Worm (Caenorhabditis elegans) whole organism, L4 larva: ENCODE data around the gene sre-51.
A peak's percentile ranks its signal among the peaks of the same experiment; 100 is the strongest.

Experiments
- D1046.2 ChIP-seq: fragments of 200-800 bp; sonication (Bioruptor generic); IDR thresholded peaks from 2 replicates; pipeline ENCODE4 v1.3.6; 2022; ENCODE audit warnings: missing genetic modification characterization, missing compliant biosample characterization
- F26F4.8 ChIP-seq: fragments of 200-800 bp; sonication (Bioruptor generic); conservative IDR thresholded peaks from 2 replicates; pipeline ENCODE4 v1.3.6; 2022; ENCODE audit warnings: missing genetic modification characterization, missing compliant biosample characterization
- F37D6.2 ChIP-seq: sonication (generic microtip); optimal IDR thresholded peaks from 2 replicates; lab custom pipeline; 2016; ENCODE audit warnings: mild to moderate bottlenecking, missing genetic modification characterization, missing compliant biosample characterization
- F44E2.7 ChIP-seq: fragments of 200-800 bp; sonication (Bioruptor generic); IDR thresholded peaks from 2 replicates; pipeline ENCODE4 v2.1.2; 2022; ENCODE audit warnings: missing genetic modification characterization, missing compliant biosample characterization
- R02D3.7 ChIP-seq: fragments of 150-350 bp; sonication (generic microtip); optimal IDR thresholded peaks from 3 replicates; lab custom pipeline; 2014; ENCODE audit warnings: missing biosample characterization, missing genetic modification characterization
- T20F7.1 ChIP-seq: fragments of 200-800 bp; sonication (Bioruptor generic); optimal IDR thresholded peaks from 2 replicates; lab custom pipeline; 2018; ENCODE audit warnings: mild to moderate bottlenecking, missing genetic modification characterization, missing compliant biosample characterization
- T26A8.4 ChIP-seq: fragments of 200-800 bp; sonication (Bioruptor generic); IDR thresholded peaks from 2 replicates; pipeline ENCODE4 v1.3.6; 2022; ENCODE audit warnings: missing genetic modification characterization, missing compliant biosample characterization
- aly-2 ChIP-seq: sonication (generic microtip); optimal IDR thresholded peaks from 2 replicates; lab custom pipeline; 2018; ENCODE audit warnings: missing biosample characterization, missing genetic modification characterization
- arid-1 ChIP-seq: fragments of 200-800 bp; sonication (Bioruptor generic); conservative IDR thresholded peaks from 2 replicates; pipeline ENCODE4 v1.3.6; 2022; ENCODE audit warnings: missing genetic modification reagents, missing genetic modification characterization, missing compliant biosample characterization
- ceh-44 ChIP-seq: fragments of 200-800 bp; sonication (Bioruptor generic); IDR thresholded peaks from 2 replicates; pipeline ENCODE4 v1.3.6; 2022; ENCODE audit warnings: missing genetic modification reagents, missing genetic modification characterization, missing compliant biosample characterization
- ceh-82 ChIP-seq: sonication (generic microtip); optimal IDR thresholded peaks from 2 replicates; lab custom pipeline; 2017; ENCODE audit warnings: missing biosample characterization, missing genetic modification characterization
- daf-16 ChIP-seq, 3 experiments: sonication (generic microtip); optimal IDR thresholded peaks; 2 replicates each; lab custom pipeline; 2016 to 2017; ENCODE audit warnings: missing genetic modification characterization in 3 of 3, missing genetic modification reagents in 3 of 3, mild to moderate bottlenecking in 2 of 3, missing compliant biosample characterization in 2 of 3, missing biosample characterization in 1 of 3, moderate library complexity in 1 of 3
- dmd-6 ChIP-seq: fragments of 200-800 bp; sonication (Bioruptor generic); IDR thresholded peaks from 2 replicates; pipeline ENCODE4 v1.3.6; 2022; ENCODE audit warnings: missing genetic modification reagents, missing genetic modification characterization, missing compliant biosample characterization
- duxl-1 ChIP-seq: sonication (generic microtip); optimal IDR thresholded peaks from 2 replicates; lab custom pipeline; 2016; ENCODE audit warnings: mild to moderate bottlenecking, missing genetic modification characterization, moderate library complexity, missing compliant biosample characterization; ENCODE audit not compliant: poor library complexity
- dve-1 ChIP-seq: sonication (generic microtip); optimal IDR thresholded peaks from 2 replicates; lab custom pipeline; 2017; ENCODE audit warnings: antibody characterized with exemption, mild to moderate bottlenecking, missing genetic modification characterization, missing compliant biosample characterization; ENCODE audit not compliant: insufficient read depth
- hif-1 ChIP-seq, 2 experiments: sonication (generic microtip); optimal IDR thresholded peaks; 2 replicates each; lab custom pipeline; 2016 to 2017; ENCODE audit warnings: missing compliant biosample characterization in 2 of 2, missing genetic modification characterization in 2 of 2, missing genetic modification reagents in 2 of 2, missing genotype in 2 of 2, mild to moderate bottlenecking in 1 of 2
- hlh-11 ChIP-seq: fragments of 200-800 bp; sonication (Bioruptor generic); optimal IDR thresholded peaks from 2 replicates; lab custom pipeline; 2018; ENCODE audit warnings: mild to moderate bottlenecking, missing genetic modification characterization, missing compliant biosample characterization
- hlh-30 ChIP-seq: sonication (generic microtip); optimal IDR thresholded peaks from 2 replicates; lab custom pipeline; 2017; ENCODE audit warnings: antibody characterized with exemption, mild to moderate bottlenecking, missing genetic modification characterization, missing compliant biosample characterization; ENCODE audit not compliant: insufficient read depth
- lin-13 ChIP-seq: fragments of 150-350 bp; optimal IDR thresholded peaks from 2 replicates; lab custom pipeline; 2014; ENCODE audit warnings: missing biosample characterization, missing genetic modification reagents, missing genetic modification characterization
- lin-15B ChIP-seq: fragments of 150-350 bp; sonication (generic microtip); optimal IDR thresholded peaks from 3 replicates; lab custom pipeline; 2014; ENCODE audit warnings: missing biosample characterization, missing genetic modification characterization
- madf-9 ChIP-seq: fragments of 200-800 bp; sonication (Bioruptor generic); conservative IDR thresholded peaks from 2 replicates; pipeline ENCODE4 v1.3.6; 2022; ENCODE audit warnings: missing genetic modification reagents, missing genetic modification characterization, missing compliant biosample characterization
- mdl-1 ChIP-seq, 2 experiments: fragments of 150-350 bp in 1 of 2; sonication (generic microtip) in 1 of 2; optimal IDR thresholded peaks; 2 replicates each; lab custom pipeline; 2014 to 2017; ENCODE audit warnings: missing biosample characterization in 2 of 2, missing genetic modification characterization in 2 of 2
- mes-2 ChIP-seq: sonication (generic microtip); optimal IDR thresholded peaks from 2 replicates; lab custom pipeline; 2016; ENCODE audit warnings: missing genotype, mild to moderate bottlenecking, missing genetic modification characterization, missing compliant biosample characterization; ENCODE audit not compliant: poor library complexity, severe bottlenecking
- mxl-2 ChIP-seq: fragments of 200-800 bp; sonication (Bioruptor generic); conservative IDR thresholded peaks from 2 replicates; pipeline ENCODE4 v1.3.6; 2022; ENCODE audit warnings: missing genetic modification reagents, missing genetic modification characterization, missing compliant biosample characterization
- nhr-10 ChIP-seq: fragments of 150-350 bp; optimal IDR thresholded peaks from 2 replicates; lab custom pipeline; 2014; ENCODE audit warnings: missing biosample characterization, missing genetic modification characterization
- nhr-102 ChIP-seq: sonication (generic microtip); optimal IDR thresholded peaks from 2 replicates; lab custom pipeline; 2016; ENCODE audit warnings: mild to moderate bottlenecking, missing genetic modification characterization, moderate library complexity, missing compliant biosample characterization
- nhr-111 ChIP-seq: fragments of 200-800 bp; sonication (Bioruptor generic); optimal IDR thresholded peaks from 2 replicates; lab custom pipeline; 2018; ENCODE audit warnings: mild to moderate bottlenecking, missing genetic modification characterization, missing compliant biosample characterization
- nhr-28 ChIP-seq: fragments of 150-350 bp; optimal IDR thresholded peaks from 2 replicates; lab custom pipeline; 2014; ENCODE audit warnings: missing biosample characterization, missing genetic modification characterization
- php-3 ChIP-seq: fragments of 200-800 bp; sonication (Bioruptor generic); IDR thresholded peaks from 2 replicates; pipeline ENCODE4 v1.3.6; 2022; ENCODE audit warnings: missing genetic modification reagents, missing genetic modification characterization, missing compliant biosample characterization
- set-16 ChIP-seq: fragments of 200-800 bp; sonication (Bioruptor generic); IDR thresholded peaks from 2 replicates; pipeline ENCODE4 v1.3.6; 2022; ENCODE audit warnings: missing genetic modification reagents, missing genetic modification characterization, missing compliant biosample characterization
- tra-1 ChIP-seq: fragments of 200-800 bp; sonication (Bioruptor generic); IDR thresholded peaks from 2 replicates; pipeline ENCODE4 v1.3.6; 2022; ENCODE audit warnings: missing genetic modification reagents, missing genetic modification characterization, missing compliant biosample characterization
- unc-130 ChIP-seq: sonication (generic microtip); optimal IDR thresholded peaks from 2 replicates; lab custom pipeline; 2016; ENCODE audit warnings: missing genetic modification reagents, missing genetic modification characterization, missing compliant biosample characterization
- unc-62 ChIP-seq, 3 experiments: fragments of 150-350 bp in 1 of 3; sonication (generic microtip); optimal IDR thresholded peaks in 2 of 3; peaks in 1 of 3; 1 replicate in 1 of 3; 2 replicates in 2 of 3; lab custom pipeline; 2014 to 2017; ENCODE audit warnings: missing biosample characterization in 3 of 3, missing genetic modification characterization in 3 of 3, missing genetic modification reagents in 3 of 3, missing genotype in 1 of 3
- zag-1 ChIP-seq: fragments of 150-350 bp; optimal IDR thresholded peaks from 2 replicates; lab custom pipeline; 2014; ENCODE audit warnings: missing biosample characterization, missing genetic modification characterization
- zfp-3 ChIP-seq: fragments of 200-800 bp; sonication (Bioruptor generic); conservative IDR thresholded peaks from 2 replicates; pipeline ENCODE4 v1.3.6; 2022; ENCODE audit warnings: missing genetic modification reagents, missing genetic modification characterization, missing compliant biosample characterization
- zip-11 ChIP-seq: fragments of 200-800 bp; sonication (Bioruptor generic); IDR thresholded peaks from 2 replicates; pipeline ENCODE4 v1.3.6; 2022; ENCODE audit warnings: missing genetic modification characterization, missing compliant biosample characterization
- ztf-11 ChIP-seq: fragments of 150-350 bp; optimal IDR thresholded peaks from 2 replicates; lab custom pipeline; 2014; ENCODE audit warnings: missing biosample characterization, missing genetic modification characterization

sre-51 gene

DNA sequence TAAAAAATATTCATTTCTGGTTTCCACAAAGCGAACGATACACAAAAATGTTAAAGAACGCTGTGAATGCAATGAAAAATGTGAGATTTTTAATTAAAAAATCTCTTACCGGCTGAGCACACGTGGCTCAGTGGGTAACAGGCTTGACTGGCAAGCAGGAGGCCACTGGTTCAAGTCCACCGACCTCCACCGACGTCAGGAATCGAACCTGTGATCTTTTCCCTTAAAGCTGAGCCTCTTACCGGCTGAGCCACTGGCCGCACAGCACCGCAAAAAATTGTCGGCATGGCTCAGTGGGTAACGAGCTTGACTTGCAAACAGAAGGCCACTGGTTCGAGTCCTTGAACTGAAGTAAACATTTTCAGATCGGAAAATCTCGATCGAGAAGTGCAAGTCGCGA is 33.1 kb downstream of the sre-51 start, which contains the start of gene C44C11.6 (continued):
- TF ChIP-seq dmd-6 (0 out of 2 replicates have a peak, but pooled peaks have one; percentile 14), zfp-3 (GFP tag; lab: Robert Waterston, UW) (0 out of 2 replicates have a peak, but pooled peaks have one; percentile 26), nhr-102 (tag; lab: Kevin White, UChicago) (peak; percentile 19), duxl-1 (tag; lab: Kevin White, UChicago) (peak; percentile 13), madf-9 (GFP tag; lab: Robert Waterston, UW) (no peak), zag-1 (tag; lab: Kevin White, UChicago) (no peak), nhr-111 (peak; percentile 24), unc-62 (GFP tag; optimal IDR thresholded peaks at IDR 0.05 in 1 of 2; lab: Kevin White, UChicago) (no peak), unc-62 (tag; optimal IDR thresholded peaks at IDR 0.05; lab: Kevin White, UChicago) (no peak), hif-1 (tag; optimal IDR thresholded peaks at IDR 0.05; lab: Kevin White, UChicago) (no peak), dve-1 (tag; lab: Kevin White, UChicago) (peak; percentile 13), nhr-10 (tag; lab: Kevin White, UChicago) (no peak), zip-11 (GFP tag; lab: Robert Waterston, UW) (no peak), mxl-2 (GFP tag; lab: Robert Waterston, UW) (0 out of 2 replicates have a peak, but pooled peaks have one; percentile 8), lin-13 (GFP tag; lab: Kevin White, UChicago) (peak; percentile 68), F26F4.8 (GFP tag; lab: Robert Waterston, UW) (no peak), D1046.2 (peak; percentile 67), T20F7.1 (no peak), mdl-1 (tag; optimal IDR thresholded peaks at IDR 0.05; lab: Kevin White, UChicago) (no peak), set-16 (peak; percentile 57), hlh-30 (tag; lab: Kevin White, UChicago) (no peak), F37D6.2 (tag; lab: Kevin White, UChicago) (no peak), tra-1 (GFP tag; lab: Robert Waterston, UW) (0 out of 2 replicates have a peak, but pooled peaks have one; percentile 4)

DNA sequence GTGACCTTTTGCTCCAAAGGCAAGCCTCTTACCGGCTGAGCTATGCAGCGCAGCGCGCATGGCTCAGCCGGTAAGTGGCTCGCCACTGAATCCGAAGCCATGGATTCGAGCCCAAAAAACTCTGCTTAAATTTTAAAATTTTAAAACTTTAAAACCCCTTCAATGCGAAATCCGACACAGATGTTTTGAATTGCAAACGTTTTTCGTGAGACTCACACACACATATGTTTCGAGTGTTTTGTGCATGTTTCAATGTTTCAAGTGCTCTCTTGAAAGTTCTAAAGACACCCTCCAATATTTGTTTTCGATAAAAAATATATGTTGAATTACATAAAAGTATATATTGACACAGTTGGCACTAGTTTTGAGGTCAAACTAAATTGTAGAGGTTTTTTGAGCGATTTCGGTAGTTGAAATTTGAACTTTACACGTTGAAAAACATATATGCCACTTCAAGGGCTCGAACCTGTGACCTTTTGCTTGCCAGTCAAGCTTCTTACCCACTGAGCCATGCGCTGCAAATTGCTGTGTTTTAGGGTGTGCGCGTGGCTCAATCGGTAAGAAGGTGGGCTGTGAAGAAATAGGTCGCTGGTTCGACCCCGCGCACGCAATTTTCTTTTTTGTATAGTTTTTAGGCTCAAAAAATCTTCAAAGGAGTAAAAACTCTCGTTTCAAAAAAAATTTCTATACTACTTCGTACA is 34.8 kb downstream of the sre-51 start:
- TF ChIP-seq arid-1 (GFP tag; lab: Robert Waterston, UW) (no peak), unc-62 (GFP tag; optimal IDR thresholded peaks at IDR 0.05 in 1 of 2; lab: Kevin White, UChicago) (peak in 1 of 2 experiments; percentile 80), unc-62 (tag; optimal IDR thresholded peaks at IDR 0.05; lab: Kevin White, UChicago) (no peak), unc-130 (GFP tag; lab: Kevin White, UChicago) (no peak), lin-13 (GFP tag; lab: Kevin White, UChicago) (peak; percentile 38), zag-1 (tag; lab: Kevin White, UChicago) (no peak), php-3 (0 out of 2 replicates have a peak, but pooled peaks have one; percentile 12), ceh-44 (GFP tag; lab: Robert Waterston, UW) (peak; percentile 33; the same call in 1 of the 2 replicates), nhr-102 (tag; lab: Kevin White, UChicago) (no peak), mes-2 (tag; lab: Kevin White, UChicago) (peak; percentile 26)
- TF ChIP-seq, all 104 proteins: peak for 5

DNA sequence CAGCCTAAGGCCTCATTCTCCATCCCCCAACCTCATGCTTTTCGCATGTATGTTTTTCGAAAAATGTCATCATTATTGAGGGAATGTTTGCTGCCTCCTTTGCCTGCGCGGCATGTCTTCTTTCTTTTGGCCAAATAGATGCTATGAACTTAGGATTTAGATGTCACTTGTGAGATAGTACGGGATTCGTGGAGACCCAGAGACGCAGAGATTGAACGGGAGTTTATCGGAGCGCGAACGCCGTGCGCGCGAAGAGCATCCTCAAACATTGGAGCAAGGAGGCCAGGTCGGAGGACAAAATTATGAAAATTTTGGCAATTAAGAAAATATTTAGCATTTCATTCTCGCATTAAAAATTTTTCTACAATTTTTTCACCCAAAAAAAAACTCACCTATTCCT is 37.3 kb downstream of the sre-51 start:
- peak in 1 of 2 experiments; percentile 38 for TF ChIP-seq unc-62 (GFP tag; optimal IDR thresholded peaks at IDR 0.05 in 1 of 2; lab: Kevin White, UChicago)
- no peak for TF ChIP-seq unc-62 (tag; optimal IDR thresholded peaks at IDR 0.05; lab: Kevin White, UChicago)
- TF ChIP-seq ceh-82 (tag; lab: Kevin White, UChicago) = no peak
- TF ChIP-seq R02D3.7 = no peak

DNA sequence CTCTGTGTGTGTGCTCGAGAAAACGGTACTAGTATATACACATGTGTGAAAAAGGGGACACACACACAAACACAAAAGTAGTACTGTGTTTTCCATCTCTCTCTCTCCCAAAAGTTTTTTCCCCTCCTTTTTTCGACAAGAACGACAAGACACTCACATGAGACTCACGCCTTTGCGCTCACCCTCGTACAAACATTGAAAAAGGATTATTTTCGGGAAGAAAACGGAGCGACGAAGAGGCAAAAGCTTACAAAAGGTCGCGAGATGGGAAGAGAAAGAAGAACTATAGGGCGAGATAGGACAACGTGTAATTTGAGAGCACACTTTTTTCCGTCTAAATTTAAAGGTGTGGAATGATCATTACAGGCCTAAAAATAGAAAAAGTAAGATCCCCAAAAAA is 38.2 kb downstream of the sre-51 start:
- peak; percentile 35 for TF ChIP-seq hlh-30 (tag; lab: Kevin White, UChicago)
- TF ChIP-seq ztf-11 (tag; lab: Kevin White, UChicago) = no peak
- TF ChIP-seq R02D3.7 = no peak
- 0 out of 2 replicates have a peak, but pooled peaks have one; percentile 46 for TF ChIP-seq T26A8.4
- TF ChIP-seq nhr-28 (tag; lab: Kevin White, UChicago) = peak; percentile 32
- no peak for TF ChIP-seq daf-16 (GFP tag; optimal IDR thresholded peaks at IDR 0.05; lab: Kevin White, UChicago)
- peak; percentile 19 for TF ChIP-seq daf-16 (tag; optimal IDR thresholded peaks at IDR 0.05; lab: Kevin White, UChicago)
- TF ChIP-seq aly-2 (tag; lab: Kevin White, UChicago) = no peak
- no peak for TF ChIP-seq F44E2.7 (GFP tag; lab: Robert Waterston, UW)
- TF ChIP-seq hlh-11 = peak; percentile 7
- TF ChIP-seq lin-15B (tag; lab: Kevin White, UChicago) = no peak
- TF ChIP-seq dve-1 (tag; lab: Kevin White, UChicago) = peak; percentile 53
